Fruit fly (Drosophila melanogaster) whole organism, embryonic: ENCODE results near the gene CG42676.

Experiments used
- Aef1 ChIP-seq: fragments of 200-800 bp; sonication (Bioruptor generic); IDR thresholded peaks from 3 replicates; pipeline ENCODE4 v1.3.6; 2022; ENCODE audit warnings: missing biosample characterization, missing genetic modification characterization
- BtbVII ChIP-seq: fragments of 200-800 bp; sonication (Bioruptor generic); optimal IDR thresholded peaks from 3 replicates; lab custom pipeline; 2017; ENCODE audit warnings: missing biosample characterization, mild to moderate bottlenecking, missing genetic modification characterization
- CG11247 ChIP-seq: fragments of 200-800 bp; sonication (Bioruptor generic); IDR thresholded peaks from 2 replicates; pipeline ENCODE4 v1.3.6; 2022; ENCODE audit warnings: missing biosample characterization, missing genetic modification characterization
- CG11456 ChIP-seq: fragments of 200-800 bp; sonication (Bioruptor generic); IDR thresholded peaks from 3 replicates; pipeline ENCODE4 v1.3.6; 2022; ENCODE audit warnings: missing biosample characterization, missing genetic modification characterization
- CG13424 ChIP-seq: fragments of 200-800 bp; sonication (Bioruptor generic); optimal IDR thresholded peaks from 2 replicates; lab custom pipeline; 2019; ENCODE audit warnings: missing biosample characterization, mild to moderate bottlenecking, missing genetic modification characterization, moderate library complexity
- CG14441 ChIP-seq: fragments of 200-800 bp; sonication (Bioruptor generic); IDR thresholded peaks from 2 replicates; pipeline ENCODE4 v1.3.6; 2022; ENCODE audit warnings: missing biosample characterization, missing genetic modification characterization
- CG15514 ChIP-seq: fragments of 200-800 bp; sonication (Bioruptor generic); optimal IDR thresholded peaks from 3 replicates; lab custom pipeline; 2017; ENCODE audit warnings: missing biosample characterization, missing genetic modification characterization, mild to moderate bottlenecking, moderate library complexity, missing genetic modification reagents
- CG16863 ChIP-seq: fragments of 200-800 bp; sonication (Bioruptor generic); optimal IDR thresholded peaks from 3 replicates; lab custom pipeline; 2016; ENCODE audit warnings: missing biosample characterization, missing genetic modification characterization
- CG18476 ChIP-seq: fragments of 200-800 bp; sonication (Bioruptor generic); optimal IDR thresholded peaks from 2 replicates; lab custom pipeline; 2016; ENCODE audit warnings: missing biosample characterization, mild to moderate bottlenecking, missing genetic modification characterization
- CG2129 ChIP-seq: fragments of 200-800 bp; sonication (Bioruptor generic); IDR thresholded peaks from 2 replicates; pipeline ENCODE4 v1.3.6; 2022; ENCODE audit warnings: missing biosample characterization, missing genetic modification characterization; ENCODE audit not compliant: partially characterized antibody
- CG2678 ChIP-seq: fragments of 200-800 bp; sonication (Bioruptor generic); optimal IDR thresholded peaks from 3 replicates; lab custom pipeline; 2019; ENCODE audit warnings: missing biosample characterization, mild to moderate bottlenecking, missing genetic modification characterization, moderate library complexity
- CG3163 ChIP-seq: fragments of 200-800 bp; sonication (Bioruptor generic); optimal IDR thresholded peaks from 3 replicates; lab custom pipeline; 2016; ENCODE audit warnings: missing biosample characterization, missing genetic modification characterization
- CG32767 ChIP-seq: fragments of 200-800 bp; sonication (Bioruptor generic); IDR thresholded peaks from 2 replicates; pipeline ENCODE4 v1.3.6; 2022; ENCODE audit warnings: missing biosample characterization, missing genetic modification characterization
- CG33213 ChIP-seq: fragments of 200-800 bp; sonication (Bioruptor generic); optimal IDR thresholded peaks from 3 replicates; lab custom pipeline; 2016; ENCODE audit warnings: missing biosample characterization, missing genetic modification characterization
- CG34376 ChIP-seq: fragments of 200-800 bp; sonication (Bioruptor generic); optimal IDR thresholded peaks from 2 replicates; lab custom pipeline; 2018; ENCODE audit warnings: missing biosample characterization, mild to moderate bottlenecking, missing genetic modification characterization
- CG34422 ChIP-seq: fragments of 200-800 bp; sonication (Bioruptor generic); IDR thresholded peaks from 3 replicates; pipeline ENCODE4 v1.3.6; 2022; ENCODE audit warnings: missing biosample characterization, missing genetic modification characterization
- CG5245 ChIP-seq: fragments of 200-800 bp; sonication (Bioruptor generic); optimal IDR thresholded peaks from 3 replicates; lab custom pipeline; 2016; ENCODE audit warnings: missing biosample characterization, missing genetic modification characterization
- CG7987 ChIP-seq: fragments of 200-800 bp; sonication (Bioruptor generic); optimal IDR thresholded peaks from 2 replicates; lab custom pipeline; 2018; ENCODE audit warnings: missing biosample characterization, mild to moderate bottlenecking, missing genetic modification characterization, moderate library complexity
- CG9727 ChIP-seq: fragments of 200-800 bp; sonication (Bioruptor generic); optimal IDR thresholded peaks from 3 replicates; lab custom pipeline; 2017; ENCODE audit warnings: missing biosample characterization, mild to moderate bottlenecking, missing genetic modification characterization
- CG9932 ChIP-seq: fragments of 200-800 bp; sonication (Bioruptor generic); IDR thresholded peaks from 2 replicates; pipeline ENCODE4 v1.3.6; 2022; ENCODE audit warnings: missing biosample characterization, missing genetic modification characterization
- Dref ChIP-seq: fragments of 200-800 bp; sonication (Bioruptor generic); IDR thresholded peaks from 2 replicates; pipeline ENCODE4 v1.3.6; 2022; ENCODE audit warnings: missing biosample characterization, missing genetic modification characterization
- E2f2 ChIP-seq: fragments of 200-800 bp; sonication (Bioruptor generic); IDR thresholded peaks from 2 replicates; pipeline ENCODE4 v1.3.6; 2022; ENCODE audit warnings: missing biosample characterization, missing genetic modification characterization
- Eip74EF ChIP-seq, 2 experiments: fragments of 200-800 bp in 1 of 2; fragments of >200 bp in 1 of 2; sonication (Bioruptor generic) in 1 of 2; optimal IDR thresholded peaks; 2 replicates each; lab custom pipeline; 2017 to 2019; ENCODE audit warnings: missing biosample characterization in 2 of 2, missing genetic modification characterization in 2 of 2, mild to moderate bottlenecking in 1 of 2, moderate library complexity in 1 of 2
- Fer3 ChIP-seq: fragments of 200-800 bp; sonication (Bioruptor generic); optimal IDR thresholded peaks from 2 replicates; lab custom pipeline; 2018; ENCODE audit warnings: missing biosample characterization, mild to moderate bottlenecking, missing genetic modification characterization, moderate library complexity
- Nf-YA ChIP-seq: fragments of 200-800 bp; sonication (Bioruptor generic); IDR thresholded peaks from 2 replicates; pipeline ENCODE4 v1.3.6; 2022; ENCODE audit warnings: missing biosample characterization, missing genetic modification characterization
- Nf-YB ChIP-seq: fragments of 200-800 bp; sonication (Bioruptor generic); optimal IDR thresholded peaks from 3 replicates; lab custom pipeline; 2019; ENCODE audit warnings: missing biosample characterization, mild to moderate bottlenecking, missing genetic modification characterization, moderate library complexity
- Nf-YC ChIP-seq: fragments of 200-800 bp; optimal IDR thresholded peaks from 3 replicates; lab custom pipeline; 2019; ENCODE audit warnings: missing biosample characterization, mild to moderate bottlenecking, missing genetic modification characterization, moderate library complexity
- PHDP ChIP-seq: fragments of 200-800 bp; sonication (Bioruptor generic); optimal IDR thresholded peaks from 3 replicates; lab custom pipeline; 2018; ENCODE audit warnings: missing biosample characterization, mild to moderate bottlenecking, missing genetic modification characterization, moderate library complexity
- Rfx ChIP-seq: fragments of 200-800 bp; sonication (Bioruptor generic); IDR thresholded peaks from 2 replicates; pipeline ENCODE4 v1.3.6; 2022; ENCODE audit warnings: missing biosample characterization, missing genetic modification characterization
- Sin3A ChIP-seq: fragments of >200 bp; optimal IDR thresholded peaks from 2 replicates; lab custom pipeline; 2018
- YL-1 ChIP-seq: fragments of 200-800 bp; sonication (Bioruptor generic); optimal IDR thresholded peaks from 3 replicates; lab custom pipeline; 2017; ENCODE audit warnings: missing biosample characterization, mild to moderate bottlenecking, missing genetic modification characterization
- bbx ChIP-seq: fragments of 200-800 bp; sonication (Bioruptor generic); IDR thresholded peaks from 2 replicates; pipeline ENCODE4 v1.3.6; 2022; ENCODE audit warnings: missing biosample characterization, missing genetic modification characterization; ENCODE audit not compliant: partially characterized antibody
- bsh ChIP-seq, 2 experiments: fragments of 200-800 bp; sonication (Bioruptor generic); optimal IDR thresholded peaks; 2 replicates each; lab custom pipeline; 2017 to 2018; ENCODE audit warnings: mild to moderate bottlenecking in 2 of 2, missing biosample characterization in 2 of 2, missing genetic modification characterization in 2 of 2, moderate library complexity in 1 of 2
- dpn ChIP-seq, 2 experiments: fragments of 200-800 bp; sonication (Bioruptor generic); optimal IDR thresholded peaks; 3 replicates each; lab custom pipeline; 2016; ENCODE audit warnings: missing biosample characterization in 2 of 2, missing genetic modification characterization in 2 of 2
- exex ChIP-seq: fragments of 200-800 bp; sonication (Bioruptor generic); optimal IDR thresholded peaks from 4 replicates; lab custom pipeline; 2018; ENCODE audit warnings: missing biosample characterization, mild to moderate bottlenecking, missing genetic modification characterization, moderate library complexity
- grau ChIP-seq: fragments of 200-800 bp; optimal IDR thresholded peaks from 3 replicates; lab custom pipeline; 2019; ENCODE audit warnings: missing biosample characterization, mild to moderate bottlenecking, missing genetic modification characterization, moderate library complexity
- lbe ChIP-seq: fragments of 200-800 bp; sonication (Bioruptor generic); optimal IDR thresholded peaks from 2 replicates; lab custom pipeline; 2016; ENCODE audit warnings: missing biosample characterization, mild to moderate bottlenecking, missing genetic modification characterization
- nerfin-1 ChIP-seq: fragments of 200-800 bp; sonication (Bioruptor generic); optimal IDR thresholded peaks from 3 replicates; lab custom pipeline; 2019; ENCODE audit warnings: missing biosample characterization, mild to moderate bottlenecking, missing genetic modification characterization, moderate library complexity
- oc ChIP-seq: fragments of 200-800 bp; sonication (Bioruptor generic); optimal IDR thresholded peaks from 2 replicates; lab custom pipeline; 2018; ENCODE audit warnings: missing biosample characterization, mild to moderate bottlenecking, missing genetic modification characterization, moderate library complexity
- phol ChIP-seq: fragments of 200-800 bp; sonication (Bioruptor generic); optimal IDR thresholded peaks from 3 replicates; lab custom pipeline; 2018; ENCODE audit warnings: missing biosample characterization, mild to moderate bottlenecking, missing genetic modification characterization, moderate library complexity
- pros ChIP-seq: fragments of 200-800 bp; sonication (Bioruptor generic); optimal IDR thresholded peaks from 3 replicates; lab custom pipeline; 2019; ENCODE audit warnings: missing biosample characterization, mild to moderate bottlenecking, missing genetic modification characterization, moderate library complexity
- pum ChIP-seq: fragments of 200-800 bp; sonication (Bioruptor generic); optimal IDR thresholded peaks from 2 replicates; lab custom pipeline; 2016; ENCODE audit warnings: missing biosample characterization, missing genetic modification characterization
- row ChIP-seq: fragments of 200-800 bp; sonication (Bioruptor generic); IDR thresholded peaks from 3 replicates; pipeline ENCODE4 v1.3.6; 2022; ENCODE audit warnings: missing biosample characterization, missing genetic modification characterization
- tll ChIP-seq, 2 experiments: fragments of 200-800 bp in 1 of 2; fragments of >200 bp in 1 of 2; sonication (Bioruptor generic) in 1 of 2; optimal IDR thresholded peaks; 2 replicates each; lab custom pipeline; 2017 to 2019; ENCODE audit warnings: missing biosample characterization in 2 of 2, missing genetic modification characterization in 2 of 2, mild to moderate bottlenecking in 1 of 2, moderate library complexity in 1 of 2
- vnd ChIP-seq: fragments of 200-800 bp; sonication (Bioruptor generic); IDR thresholded peaks from 3 replicates; pipeline ENCODE4 v1.3.6; 2022; ENCODE audit warnings: missing biosample characterization, missing genetic modification characterization; ENCODE audit not compliant: partially characterized antibody
- zfh1 ChIP-seq: fragments of 200-800 bp; sonication (Bioruptor generic); IDR thresholded peaks from 3 replicates; pipeline ENCODE4 v1.3.6; 2022; ENCODE audit warnings: missing biosample characterization, missing genetic modification characterization

The CG42676 gene

DNA sequence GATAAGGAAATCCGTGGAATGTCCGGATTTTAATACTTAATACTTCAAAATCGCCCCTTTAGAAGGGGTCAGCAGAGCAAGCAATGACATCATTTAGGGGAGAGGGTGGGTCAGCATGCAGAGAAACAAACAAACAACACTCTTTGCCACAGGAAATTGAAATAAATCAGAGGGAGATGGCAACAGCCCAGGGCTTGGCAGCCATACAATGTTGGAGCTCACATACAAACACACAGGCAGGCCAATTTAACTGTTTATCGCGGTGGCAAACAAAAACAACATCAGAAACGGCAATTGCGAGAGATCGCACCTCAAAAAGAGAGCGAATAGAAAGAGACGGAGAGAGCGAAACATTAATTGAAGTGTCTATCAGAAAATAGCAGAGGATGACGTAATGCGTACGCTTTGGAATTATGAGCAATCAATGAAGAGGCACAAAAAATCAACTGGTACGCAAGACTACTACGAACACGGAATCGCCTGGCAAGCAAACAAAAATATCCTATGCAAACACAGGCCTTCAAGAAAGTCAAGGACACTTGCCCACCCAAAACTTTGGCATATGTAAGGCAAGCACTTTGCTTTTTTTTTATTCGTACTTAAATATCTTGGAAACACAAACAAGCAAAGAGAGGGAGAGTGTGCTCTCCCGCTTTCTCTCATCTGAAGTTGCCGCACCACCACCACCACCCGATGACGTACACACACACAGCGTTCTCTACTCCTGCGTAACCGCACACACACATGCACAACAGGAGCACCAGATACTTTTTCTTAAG, 8.6 kb upstream of the CG42676 start (continued):
- TF ChIP-seq Nf-YC (no peak), E2f2 (peak; percentile 26), grau (peak; percentile 3), Fer3 (tag; lab: Kevin White, UChicago) (peak; percentile 7), CG33213 (no peak), CG14441 (GFP tag; lab: Robert Waterston, UW) (peak; percentile 44; the same call in 1 of the 2 replicates), Sin3A (lab: Kevin White, UChicago) (no peak), CG11456 (GFP tag; lab: Robert Waterston, UW) (peak; percentile 26; the same call in 1 of the 3 replicates), Eip74EF (GFP tag; optimal IDR thresholded peaks at IDR 0.05; lab: Kevin White, UChicago) (peak in 1 of 2 experiments; percentile 63), bbx (GFP tag; lab: Robert Waterston, UW) (peak; percentile 35; the same call in 1 of the 2 replicates), CG18476 (GFP tag; lab: Kevin White, UChicago) (peak; percentile 52), row (no peak), Rfx (GFP tag; lab: Robert Waterston, UW) (peak; percentile 56; the same call in 1 of the 2 replicates), Nf-YB (GFP tag; lab: Kevin White, UChicago) (peak; percentile 23), nerfin-1 (tag; lab: Kevin White, UChicago) (peak; percentile 84), phol (tag; lab: Kevin White, UChicago) (no peak), CG7987 (GFP tag; lab: Kevin White, UChicago) (peak; percentile 55), dpn (GFP tag; optimal IDR thresholded peaks at IDR 0.05; lab: Kevin White, UChicago) (peak in 1 of 2 experiments; percentile 36), BtbVII (GFP tag; lab: Kevin White, UChicago) (peak; percentile 79), bsh (GFP tag; optimal IDR thresholded peaks at IDR 0.05; lab: Kevin White, UChicago) (peak in 1 of 2 experiments; percentile 33), CG11247 (GFP tag; lab: Robert Waterston, UW) (peak; percentile 34; the same call in 1 of the 2 replicates), CG32767 (GFP tag; lab: Robert Waterston, UW) (peak; percentile 11; the same call in 1 of the 2 replicates), tll (GFP tag; optimal IDR thresholded peaks at IDR 0.05; lab: Kevin White, UChicago) (peak in 1 of 2 experiments; percentile 16), CG9932 (GFP tag; lab: Robert Waterston, UW) (peak; percentile 50; the same call in 1 of the 2 replicates), pum (GFP tag; lab: Kevin White, UChicago) (no peak), PHDP (peak; percentile 1), Dref (0 out of 2 replicates have a peak, but pooled peaks have one; percentile 35), CG2129 (no peak), lbe (GFP tag; lab: Kevin White, UChicago) (no peak), Aef1 (peak; percentile 64), zfh1 (GFP tag; lab: Robert Waterston, UW) (0 out of 3 replicates have a peak, but pooled peaks have one; percentile 32), Nf-YA (GFP tag; lab: Robert Waterston, UW) (no peak), CG34376 (GFP tag; lab: Kevin White, UChicago) (peak; percentile 96), vnd (GFP tag; lab: Robert Waterston, UW) (0 out of 3 replicates have a peak, but pooled peaks have one; percentile 14), CG2678 (tag; lab: Kevin White, UChicago) (peak; percentile 42), exex (peak; percentile 92), oc (tag; lab: Kevin White, UChicago) (no peak), YL-1 (GFP tag; lab: Kevin White, UChicago) (peak; percentile 16), CG16863 (no peak), CG15514 (GFP tag; lab: Kevin White, UChicago) (peak; percentile 49), CG34422 (GFP tag; lab: Robert Waterston, UW) (peak; percentile 63; the same call in 2 of the 3 replicates), CG3163 (GFP tag; lab: Kevin White, UChicago) (peak; percentile 53), CG13424 (tag; lab: Kevin White, UChicago) (no peak), CG9727 (peak; percentile 31), pros (GFP tag; lab: Kevin White, UChicago) (peak; percentile 67), CG5245 (GFP tag; lab: Kevin White, UChicago) (no peak)
